Fruit fly (Drosophila melanogaster) whole organism, pupa: ENCODE data around the gene CG9616.
A peak's percentile ranks its signal among the peaks of the same experiment; 100 is the strongest.

Source experiments
- CG10348 ChIP-seq: fragments of 200-800 bp; sonication (Bioruptor generic); IDR thresholded peaks from 2 replicates; pipeline ENCODE4 v1.3.6; 2022; ENCODE audit warnings: missing biosample characterization, missing genetic modification characterization
- CG12605 ChIP-seq: fragments of 200-800 bp; sonication (Bioruptor generic); IDR thresholded peaks from 2 replicates; pipeline ENCODE4 v1.3.6; 2022; ENCODE audit warnings: missing biosample characterization, missing genetic modification characterization
- CG13204 ChIP-seq: fragments of 200-800 bp; sonication (Bioruptor generic); optimal IDR thresholded peaks from 2 replicates; lab custom pipeline; 2018; ENCODE audit warnings: missing biosample characterization, mild to moderate bottlenecking, missing genetic modification characterization, moderate library complexity
- CG14655 ChIP-seq: fragments of 200-800 bp; sonication (Bioruptor generic); optimal IDR thresholded peaks from 3 replicates; lab custom pipeline; 2017; ENCODE audit warnings: mild to moderate bottlenecking, missing biosample characterization, missing genetic modification reagents, missing genetic modification characterization
- CG15710 ChIP-seq: fragments of 200-800 bp; sonication (Bioruptor generic); optimal IDR thresholded peaks from 2 replicates; lab custom pipeline; 2018; ENCODE audit warnings: missing biosample characterization, mild to moderate bottlenecking, missing genetic modification characterization, moderate library complexity
- CG17806 ChIP-seq: fragments of 200-800 bp; sonication (Bioruptor generic); optimal IDR thresholded peaks from 2 replicates; lab custom pipeline; 2018; ENCODE audit warnings: missing biosample characterization, mild to moderate bottlenecking, missing genetic modification characterization, moderate library complexity
- CG32121 ChIP-seq: fragments of 200-800 bp; sonication (Bioruptor generic); IDR thresholded peaks from 2 replicates; pipeline ENCODE4 v1.3.6; 2022; ENCODE audit warnings: missing biosample characterization, missing genetic modification characterization
- CG34367 ChIP-seq: fragments of 200-800 bp; sonication (Bioruptor generic); optimal IDR thresholded peaks from 2 replicates; lab custom pipeline; 2018; ENCODE audit warnings: missing biosample characterization, mild to moderate bottlenecking, missing genetic modification characterization
- CG4496 ChIP-seq: fragments of 200-800 bp; sonication (Bioruptor generic); IDR thresholded peaks from 3 replicates; pipeline ENCODE4 v1.3.6; 2022; ENCODE audit warnings: missing biosample characterization, missing genetic modification characterization
- CG8159 ChIP-seq: fragments of 200-800 bp; sonication (Bioruptor generic); optimal IDR thresholded peaks from 3 replicates; lab custom pipeline; 2018; ENCODE audit warnings: missing biosample characterization, mild to moderate bottlenecking, missing genetic modification characterization, moderate library complexity
- CG8301 ChIP-seq: fragments of 200-800 bp; sonication (Bioruptor generic); optimal IDR thresholded peaks from 2 replicates; lab custom pipeline; 2018; ENCODE audit warnings: missing biosample characterization, mild to moderate bottlenecking, missing genetic modification characterization
- CG9948 ChIP-seq: fragments of 200-800 bp; sonication (Bioruptor generic); optimal IDR thresholded peaks from 2 replicates; lab custom pipeline; 2018; ENCODE audit warnings: missing biosample characterization, mild to moderate bottlenecking, missing genetic modification characterization, moderate library complexity
- D1 ChIP-seq: fragments of 200-800 bp; sonication (Bioruptor generic); optimal IDR thresholded peaks from 2 replicates; lab custom pipeline; 2018; ENCODE audit warnings: missing biosample characterization, mild to moderate bottlenecking, missing genetic modification characterization, moderate library complexity
- EcR ChIP-seq: fragments of 200-800 bp; sonication (Bioruptor generic); optimal IDR thresholded peaks from 3 replicates; lab custom pipeline; 2019; ENCODE audit warnings: missing biosample characterization, missing genetic modification characterization, mild to moderate bottlenecking, moderate library complexity, missing genetic modification reagents
- Ets98B ChIP-seq: fragments of 200-800 bp; sonication (Bioruptor generic); IDR thresholded peaks from 2 replicates; pipeline ENCODE4 v1.3.6; 2022; ENCODE audit warnings: missing biosample characterization, missing genetic modification characterization
- Pif1A ChIP-seq: fragments of 200-800 bp; sonication (Bioruptor generic); optimal IDR thresholded peaks from 3 replicates; lab custom pipeline; 2016; ENCODE audit warnings: missing biosample characterization, missing genetic modification characterization
- Pif1B ChIP-seq: fragments of 200-800 bp; sonication (Bioruptor generic); optimal IDR thresholded peaks from 3 replicates; lab custom pipeline; 2016; ENCODE audit warnings: missing biosample characterization, missing genetic modification characterization
- Snoo ChIP-seq: fragments of 200-800 bp; sonication (Bioruptor generic); optimal IDR thresholded peaks from 3 replicates; lab custom pipeline; 2017; ENCODE audit warnings: missing biosample characterization, mild to moderate bottlenecking, missing genetic modification characterization, inconsistent platforms
- fd96Ca ChIP-seq: fragments of 200-800 bp; sonication (Bioruptor generic); IDR thresholded peaks from 3 replicates; pipeline ENCODE4 v1.3.6; 2022; ENCODE audit warnings: missing biosample characterization, missing genetic modification characterization
- gl ChIP-seq: fragments of 200-800 bp; sonication (Bioruptor generic); optimal IDR thresholded peaks from 2 replicates; lab custom pipeline; 2018; ENCODE audit warnings: missing biosample characterization, mild to moderate bottlenecking, missing genetic modification characterization
- rn ChIP-seq: fragments of 200-800 bp; sonication (Bioruptor generic); IDR thresholded peaks from 2 replicates; pipeline ENCODE4 v1.3.6; 2022; ENCODE audit warnings: missing biosample characterization, missing genetic modification characterization

Gene CG9616

dm6 chr3R:14245371-14245770, at the start of gene CG9616:
Gene CG9616 (minus strand): TSS chr3R:14245471.
- TF ChIP-seq CG17806 (tag; lab: Kevin White, UChicago), result no peak
- no peak for TF ChIP-seq CG13204 (GFP tag; lab: Kevin White, UChicago)
- no peak for TF ChIP-seq CG4496
- TF ChIP-seq fd96Ca (GFP tag; lab: Robert Waterston, UW), result no peak
- no peak for TF ChIP-seq gl
- TF ChIP-seq CG32121 (GFP tag; lab: Robert Waterston, UW), result no peak
- no peak for TF ChIP-seq Pif1A (GFP tag; lab: Kevin White, UChicago)
- TF ChIP-seq CG10348 (GFP tag; lab: Robert Waterston, UW), result no peak
- TF ChIP-seq CG8301 (tag; lab: Kevin White, UChicago), result no peak
- TF ChIP-seq EcR (GFP tag; lab: Kevin White, UChicago), result no peak
- TF ChIP-seq CG15710, result no peak
- TF ChIP-seq D1, result no peak
- TF ChIP-seq CG8159 (tag; lab: Kevin White, UChicago), result no peak
- TF ChIP-seq Pif1B, result no peak
- TF ChIP-seq CG12605 (GFP tag; lab: Robert Waterston, UW), result no peak
- TF ChIP-seq CG34367, result no peak

DNA sequence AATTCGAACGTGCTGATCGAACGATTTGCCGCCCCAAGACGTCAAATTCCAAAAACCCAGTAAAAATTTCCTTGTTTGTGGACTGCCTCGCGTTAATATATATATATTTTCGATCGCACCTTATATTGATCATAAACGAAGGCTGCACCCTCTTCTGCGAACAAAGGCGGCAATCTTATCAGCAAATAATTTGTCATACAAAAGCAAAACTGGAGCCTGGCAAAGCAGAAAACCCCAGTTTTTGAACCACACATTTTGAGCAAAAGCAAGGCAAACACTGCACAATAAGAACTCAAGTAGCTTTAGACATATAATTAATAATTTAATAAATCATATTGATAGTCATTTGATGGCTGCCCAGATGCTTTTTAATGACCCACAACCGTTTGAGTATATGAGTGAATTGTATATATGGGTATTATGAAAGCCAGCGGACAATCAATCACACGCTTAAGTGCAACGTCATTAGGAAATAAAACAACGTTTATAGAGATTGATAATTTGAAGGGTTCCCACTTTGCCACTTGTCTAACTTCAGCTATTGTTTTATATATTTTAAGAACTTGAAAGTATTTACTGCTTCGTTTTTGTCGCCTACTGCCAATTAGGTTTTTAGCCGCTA, 49.2 kb upstream of the CG9616 start:
- TF ChIP-seq Ets98B (no peak), CG9948 (tag; lab: Kevin White, UChicago) (no peak), CG8301 (tag; lab: Kevin White, UChicago) (no peak), CG13204 (GFP tag; lab: Kevin White, UChicago) (no peak)
- TF ChIP-seq, all 21 proteins: peak for 0

DNA sequence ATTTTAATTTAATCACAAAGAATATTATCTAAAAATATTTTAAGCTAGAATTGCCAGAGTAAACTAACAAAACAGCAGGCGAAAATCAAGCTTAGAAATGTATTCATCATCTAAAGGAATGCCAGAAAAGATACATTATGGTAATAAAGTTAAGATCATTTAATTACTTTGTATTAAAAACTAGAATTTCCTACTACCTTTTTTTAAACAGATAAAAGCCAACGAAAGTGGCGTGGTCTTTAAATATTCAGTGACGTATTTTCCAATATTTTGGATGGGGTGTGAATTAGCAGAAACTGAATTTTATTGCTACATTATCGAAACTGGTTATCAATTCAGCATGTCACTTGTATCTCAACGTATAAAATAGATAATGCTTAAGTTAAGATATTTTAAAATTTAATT, 47.0 kb upstream of the CG9616 start:
- peak; percentile 32 for TF ChIP-seq Snoo (tag; lab: Kevin White, UChicago)
- no peak for TF ChIP-seq rn (GFP tag; lab: Robert Waterston, UW)
- TF ChIP-seq CG13204 (GFP tag; lab: Kevin White, UChicago), result no peak
- TF ChIP-seq CG8159 (tag; lab: Kevin White, UChicago), result peak; percentile 74
- TF ChIP-seq CG34367, result peak; percentile 45
- TF ChIP-seq CG4496, result peak; percentile 30; the same call in 1 of the 3 replicates
- TF ChIP-seq CG15710, result peak; percentile 54
- 0 out of 2 replicates have a peak, but pooled peaks have one; percentile 19 for TF ChIP-seq CG12605 (GFP tag; lab: Robert Waterston, UW)
- peak; percentile 57 for TF ChIP-seq CG8301 (tag; lab: Kevin White, UChicago)
- no peak for TF ChIP-seq EcR (GFP tag; lab: Kevin White, UChicago)
- TF ChIP-seq CG14655 (GFP tag; lab: Kevin White, UChicago), result peak; percentile 80
- no peak for TF ChIP-seq fd96Ca (GFP tag; lab: Robert Waterston, UW)
- peak; percentile 49 for TF ChIP-seq CG17806 (tag; lab: Kevin White, UChicago)
- TF ChIP-seq CG32121 (GFP tag; lab: Robert Waterston, UW), result peak; percentile 37; the same call in 1 of the 2 replicates
- TF ChIP-seq CG9948 (tag; lab: Kevin White, UChicago), result peak; percentile 72

- TF ChIP-seq CG8301 (tag; lab: Kevin White, UChicago) (peak; percentile 90), Pif1A (GFP tag; lab: Kevin White, UChicago) (peak; percentile 84), fd96Ca (GFP tag; lab: Robert Waterston, UW) (peak; percentile 61), CG32121 (GFP tag; lab: Robert Waterston, UW) (peak; percentile 80), rn (GFP tag; lab: Robert Waterston, UW) (peak; percentile 50; the same call in 1 of the 2 replicates), CG14655 (GFP tag; lab: Kevin White, UChicago) (peak; percentile 91), EcR (GFP tag; lab: Kevin White, UChicago) (peak; percentile 83), CG10348 (GFP tag; lab: Robert Waterston, UW) (0 out of 2 replicates have a peak, but pooled peaks have one; percentile 9), CG17806 (tag; lab: Kevin White, UChicago) (peak; percentile 88), CG8159 (tag; lab: Kevin White, UChicago) (peak; percentile 85), Snoo (tag; lab: Kevin White, UChicago) (peak; percentile 73), D1 (peak; percentile 77), gl (peak; percentile 76), CG9948 (tag; lab: Kevin White, UChicago) (peak; percentile 85), CG13204 (GFP tag; lab: Kevin White, UChicago) (peak; percentile 79), CG15710 (peak; percentile 84), CG34367 (peak; percentile 82), CG12605 (GFP tag; lab: Robert Waterston, UW) (peak; percentile 81), Pif1B (peak; percentile 78), Ets98B (peak; percentile 81), CG4496 (peak; percentile 80)
These were observed 46.2 kb upstream of the CG9616 start for dm6 chr3R:14291431-14291830.

dm6 chr3R:14289958-14290835, 44.9 kb upstream of the CG9616 start:
- TF ChIP-seq EcR (GFP tag; lab: Kevin White, UChicago) (peak; percentile 58), CG13204 (GFP tag; lab: Kevin White, UChicago) (no peak), D1 (peak; percentile 46), CG15710 (peak; percentile 48), CG14655 (GFP tag; lab: Kevin White, UChicago) (peak; percentile 60), CG9948 (tag; lab: Kevin White, UChicago) (peak; percentile 42), CG8301 (tag; lab: Kevin White, UChicago) (peak; percentile 50), Ets98B (peak; percentile 26; the same call in 1 of the 2 replicates), CG34367 (no peak), CG17806 (tag; lab: Kevin White, UChicago) (peak; percentile 4), CG10348 (GFP tag; lab: Robert Waterston, UW) (no peak), Pif1B (peak; percentile 7), gl (no peak), CG12605 (GFP tag; lab: Robert Waterston, UW) (no peak), fd96Ca (GFP tag; lab: Robert Waterston, UW) (peak; percentile 56; the same call in 1 of the 3 replicates), rn (GFP tag; lab: Robert Waterston, UW) (no peak), Snoo (tag; lab: Kevin White, UChicago) (peak; percentile 3), CG32121 (GFP tag; lab: Robert Waterston, UW) (peak; percentile 52), Pif1A (GFP tag; lab: Kevin White, UChicago) (no peak), CG8159 (tag; lab: Kevin White, UChicago) (peak; percentile 56), CG4496 (peak; percentile 53; the same call in 1 of the 3 replicates)
- TF ChIP-seq, all 21 proteins: peak for 14
